Fruit fly (Drosophila melanogaster) whole organism, embryonic: Measurements from ENCODE around the gene spirit.
A peak's percentile ranks its signal among the peaks of the same experiment; 100 is the strongest.

Experiments
- Aef1 ChIP-seq: fragments of 200-800 bp; sonication (Bioruptor generic); IDR thresholded peaks from 3 replicates; pipeline ENCODE4 v1.3.6; 2022; ENCODE audit warnings: missing biosample characterization, missing genetic modification characterization
- Atf-2 ChIP-seq: fragments of 200-800 bp; sonication (Bioruptor generic); optimal IDR thresholded peaks from 2 replicates; lab custom pipeline; 2016; ENCODE audit warnings: missing biosample characterization, missing genetic modification characterization
- BtbVII ChIP-seq: fragments of 200-800 bp; sonication (Bioruptor generic); optimal IDR thresholded peaks from 3 replicates; lab custom pipeline; 2017; ENCODE audit warnings: missing biosample characterization, mild to moderate bottlenecking, missing genetic modification characterization
- Bteb2 ChIP-seq: fragments of 200-800 bp; sonication (Bioruptor generic); optimal IDR thresholded peaks from 2 replicates; lab custom pipeline; 2016; ENCODE audit warnings: missing biosample characterization, missing genetic modification characterization
- CG10654 ChIP-seq: fragments of 200-800 bp; sonication (Bioruptor generic); optimal IDR thresholded peaks from 2 replicates; lab custom pipeline; 2016; ENCODE audit warnings: missing biosample characterization, missing genetic modification characterization
- CG11085 ChIP-seq: fragments of 200-800 bp; sonication (Bioruptor generic); IDR thresholded peaks from 2 replicates; pipeline ENCODE4 v1.3.6; 2022; ENCODE audit warnings: missing biosample characterization, missing genetic modification characterization
- CG11247 ChIP-seq: fragments of 200-800 bp; sonication (Bioruptor generic); IDR thresholded peaks from 2 replicates; pipeline ENCODE4 v1.3.6; 2022; ENCODE audit warnings: missing biosample characterization, missing genetic modification characterization
- CG11560 ChIP-seq: fragments of 200-800 bp; sonication (Bioruptor generic); IDR thresholded peaks from 3 replicates; pipeline ENCODE4 v1.3.6; 2022; ENCODE audit warnings: missing biosample characterization, missing genetic modification characterization
- CG11696 ChIP-seq: fragments of 200-800 bp; sonication (Bioruptor generic); IDR thresholded peaks from 2 replicates; pipeline ENCODE4 v1.3.6; 2022; ENCODE audit warnings: missing biosample characterization, missing genetic modification characterization
- CG12104 ChIP-seq: fragments of 200-800 bp; sonication (Bioruptor generic); optimal IDR thresholded peaks from 3 replicates; lab custom pipeline; 2016; ENCODE audit warnings: missing biosample characterization, missing genetic modification characterization
- CG12659 ChIP-seq: fragments of 200-800 bp; sonication (Bioruptor generic); optimal IDR thresholded peaks from 3 replicates; lab custom pipeline; 2017; ENCODE audit warnings: mild to moderate bottlenecking, missing biosample characterization, missing genetic modification reagents, missing genetic modification characterization
- CG14667 ChIP-seq: fragments of 200-800 bp; sonication (Bioruptor generic); IDR thresholded peaks from 2 replicates; pipeline ENCODE4 v1.3.6; 2022; ENCODE audit warnings: missing biosample characterization, missing genetic modification characterization
- CG17361 ChIP-seq: fragments of 200-800 bp; sonication (Bioruptor generic); IDR thresholded peaks from 3 replicates; pipeline ENCODE4 v1.3.6; 2022; ENCODE audit warnings: missing biosample characterization, missing genetic modification characterization
- CG17385 ChIP-seq: fragments of 200-800 bp; sonication (Bioruptor generic); optimal IDR thresholded peaks from 3 replicates; lab custom pipeline; 2018; ENCODE audit warnings: missing biosample characterization, mild to moderate bottlenecking, missing genetic modification characterization
- CG2712 ChIP-seq: fragments of 200-800 bp; optimal IDR thresholded peaks from 3 replicates; lab custom pipeline; 2019; ENCODE audit warnings: missing biosample characterization, mild to moderate bottlenecking, missing genetic modification characterization, moderate library complexity
- CG30403 ChIP-seq: fragments of 200-800 bp; sonication (Bioruptor generic); optimal IDR thresholded peaks from 3 replicates; lab custom pipeline; 2016; ENCODE audit warnings: missing biosample characterization, missing genetic modification characterization
- CG3163 ChIP-seq: fragments of 200-800 bp; sonication (Bioruptor generic); optimal IDR thresholded peaks from 3 replicates; lab custom pipeline; 2016; ENCODE audit warnings: missing biosample characterization, missing genetic modification characterization
- CG3838 ChIP-seq: fragments of 200-800 bp; sonication (Bioruptor generic); optimal IDR thresholded peaks from 3 replicates; lab custom pipeline; 2016; ENCODE audit warnings: missing biosample characterization, missing genetic modification characterization
- CG7839 ChIP-seq: fragments of 200-800 bp; sonication (Bioruptor generic); optimal IDR thresholded peaks from 3 replicates; lab custom pipeline; 2018; ENCODE audit warnings: missing biosample characterization, mild to moderate bottlenecking, missing genetic modification characterization, moderate library complexity
- CG7963 ChIP-seq: fragments of 200-800 bp; sonication (Bioruptor generic); IDR thresholded peaks from 3 replicates; pipeline ENCODE4 v1.3.6; 2022; ENCODE audit warnings: missing biosample characterization, missing genetic modification characterization; ENCODE audit not compliant: partially characterized antibody
- CG9727 ChIP-seq: fragments of 200-800 bp; sonication (Bioruptor generic); optimal IDR thresholded peaks from 3 replicates; lab custom pipeline; 2017; ENCODE audit warnings: missing biosample characterization, mild to moderate bottlenecking, missing genetic modification characterization
- CoRest ChIP-seq: fragments of 200-800 bp; sonication (Bioruptor generic); optimal IDR thresholded peaks from 3 replicates; lab custom pipeline; 2018; ENCODE audit warnings: missing biosample characterization, mild to moderate bottlenecking, missing genetic modification characterization, moderate library complexity
- Dip3 ChIP-seq: fragments of 200-800 bp; sonication (Bioruptor generic); optimal IDR thresholded peaks from 3 replicates; lab custom pipeline; 2016; ENCODE audit warnings: missing biosample characterization, missing genetic modification characterization
- Ets65A ChIP-seq: fragments of 200-800 bp; sonication (Bioruptor generic); peaks from one replicate; lab custom pipeline; 2016; ENCODE audit warnings: missing biosample characterization, missing genetic modification characterization
- Hr51 ChIP-seq, 2 experiments: fragments of 200-800 bp; sonication (Bioruptor generic); optimal IDR thresholded peaks; 2 replicates in 1 of 2; 3 replicates in 1 of 2; lab custom pipeline; 2016 to 2018; ENCODE audit warnings: missing biosample characterization in 2 of 2, missing genetic modification characterization in 2 of 2, mild to moderate bottlenecking in 1 of 2, moderate library complexity in 1 of 2
- Hr78 ChIP-seq, 2 experiments: fragments of 200-800 bp in 1 of 2; fragments of >200 bp in 1 of 2; sonication (Bioruptor generic) in 1 of 2; optimal IDR thresholded peaks; 2 replicates each; lab custom pipeline; 2017 to 2019; ENCODE audit warnings: missing biosample characterization in 2 of 2, missing genetic modification characterization in 2 of 2, mild to moderate bottlenecking in 1 of 2, moderate library complexity in 1 of 2
- Mes4 ChIP-seq: fragments of 200-800 bp; sonication (Bioruptor generic); optimal IDR thresholded peaks from 2 replicates; lab custom pipeline; 2016; ENCODE audit warnings: missing biosample characterization, missing genetic modification characterization
- Nf-YA ChIP-seq: fragments of 200-800 bp; sonication (Bioruptor generic); IDR thresholded peaks from 2 replicates; pipeline ENCODE4 v1.3.6; 2022; ENCODE audit warnings: missing biosample characterization, missing genetic modification characterization
- Scr ChIP-seq: fragments of 200-800 bp; sonication (Bioruptor generic); IDR thresholded peaks from 2 replicates; pipeline ENCODE4 v1.3.6; 2022; ENCODE audit warnings: missing biosample characterization, missing genetic modification characterization; ENCODE audit not compliant: partially characterized antibody
- Sox102F ChIP-seq: fragments of 200-800 bp; sonication (Bioruptor generic); optimal IDR thresholded peaks from 2 replicates; lab custom pipeline; 2018; ENCODE audit warnings: missing biosample characterization, mild to moderate bottlenecking, missing genetic modification characterization, moderate library complexity
- Spps ChIP-seq: fragments of 200-800 bp; sonication (Bioruptor generic); optimal IDR thresholded peaks from 2 replicates; lab custom pipeline; 2018; ENCODE audit warnings: missing biosample characterization, mild to moderate bottlenecking, missing genetic modification characterization
- Sry-β ChIP-seq: fragments of 200-800 bp; sonication (Bioruptor generic); optimal IDR thresholded peaks from 2 replicates; lab custom pipeline; 2018; ENCODE audit warnings: missing biosample characterization, mild to moderate bottlenecking, missing genetic modification characterization, moderate library complexity
- TFAM ChIP-seq: fragments of 200-800 bp; sonication (Bioruptor generic); optimal IDR thresholded peaks from 2 replicates; lab custom pipeline; 2017; ENCODE audit warnings: missing biosample characterization, missing genetic modification characterization, inconsistent platforms
- YL-1 ChIP-seq: fragments of 200-800 bp; sonication (Bioruptor generic); optimal IDR thresholded peaks from 3 replicates; lab custom pipeline; 2017; ENCODE audit warnings: missing biosample characterization, mild to moderate bottlenecking, missing genetic modification characterization
- ap ChIP-seq: fragments of 200-800 bp; sonication (Bioruptor generic); IDR thresholded peaks from 2 replicates; pipeline ENCODE4 v1.3.6; 2022; ENCODE audit warnings: missing biosample characterization, missing genetic modification characterization
- bbx ChIP-seq: fragments of 200-800 bp; sonication (Bioruptor generic); IDR thresholded peaks from 2 replicates; pipeline ENCODE4 v1.3.6; 2022; ENCODE audit warnings: missing biosample characterization, missing genetic modification characterization; ENCODE audit not compliant: partially characterized antibody
- en ChIP-seq: fragments of 200-800 bp; sonication (Bioruptor generic); optimal IDR thresholded peaks from 2 replicates; lab custom pipeline; 2016; ENCODE audit warnings: missing biosample characterization, missing genetic modification characterization
- eve ChIP-seq, 2 experiments: fragments of >200 bp; optimal IDR thresholded peaks; 2 replicates each; lab custom pipeline; 2017; ENCODE audit warnings: missing biosample characterization in 2 of 2, missing genetic modification characterization in 2 of 2
- fd96Cb ChIP-seq: fragments of 200-800 bp; sonication (Bioruptor generic); optimal IDR thresholded peaks from 2 replicates; lab custom pipeline; 2018; ENCODE audit warnings: missing biosample characterization, mild to moderate bottlenecking, missing genetic modification characterization, moderate library complexity
- ind ChIP-seq: fragments of 200-800 bp; sonication (Bioruptor generic); optimal IDR thresholded peaks from 3 replicates; lab custom pipeline; 2016; ENCODE audit warnings: missing biosample characterization, missing genetic modification characterization
- kay ChIP-seq: fragments of 200-800 bp; sonication (Bioruptor generic); optimal IDR thresholded peaks from 2 replicates; lab custom pipeline; 2016; ENCODE audit warnings: missing biosample characterization, missing genetic modification characterization
- klu ChIP-seq: fragments of 200-800 bp; sonication (Bioruptor generic); IDR thresholded peaks from 2 replicates; pipeline ENCODE4 v1.3.6; 2022; ENCODE audit warnings: missing biosample characterization, missing genetic modification characterization
- lbe ChIP-seq: fragments of 200-800 bp; sonication (Bioruptor generic); optimal IDR thresholded peaks from 2 replicates; lab custom pipeline; 2016; ENCODE audit warnings: missing biosample characterization, mild to moderate bottlenecking, missing genetic modification characterization
- rib ChIP-seq: fragments of 200-800 bp; sonication (Bioruptor generic); IDR thresholded peaks from 2 replicates; pipeline ENCODE4 v1.3.6; 2022; ENCODE audit warnings: missing biosample characterization, missing genetic modification characterization
- scrt ChIP-seq: fragments of 200-800 bp; sonication (Bioruptor generic); optimal IDR thresholded peaks from 2 replicates; lab custom pipeline; 2018; ENCODE audit warnings: missing biosample characterization, mild to moderate bottlenecking, missing genetic modification characterization, moderate library complexity
- sens ChIP-seq: fragments of 200-800 bp; sonication (Bioruptor generic); peaks from one replicate; lab custom pipeline; 2016; ENCODE audit warnings: missing biosample characterization, missing genetic modification characterization
- sim ChIP-seq: fragments of 200-800 bp; sonication (Bioruptor generic); IDR thresholded peaks from 2 replicates; pipeline ENCODE4 v1.3.6; 2022; ENCODE audit warnings: missing biosample characterization, missing genetic modification characterization
- sqz ChIP-seq: fragments of 200-800 bp; sonication (Bioruptor generic); optimal IDR thresholded peaks from 3 replicates; lab custom pipeline; 2018; ENCODE audit warnings: missing biosample characterization, mild to moderate bottlenecking, missing genetic modification characterization
- stwl ChIP-seq: fragments of 200-800 bp; sonication (Bioruptor generic); optimal IDR thresholded peaks from 3 replicates; lab custom pipeline; 2018; ENCODE audit warnings: missing biosample characterization, mild to moderate bottlenecking, missing genetic modification characterization, moderate library complexity
- unc-4 ChIP-seq: fragments of 200-800 bp; sonication (Bioruptor generic); IDR thresholded peaks from 2 replicates; pipeline ENCODE4 v1.3.6; 2022; ENCODE audit warnings: missing biosample characterization, missing genetic modification characterization; ENCODE audit not compliant: partially characterized antibody
- zen2 ChIP-seq: fragments of 200-800 bp; sonication (Bioruptor generic); IDR thresholded peaks from 3 replicates; pipeline ENCODE4 v1.3.6; 2022; ENCODE audit warnings: missing biosample characterization, missing genetic modification characterization; ENCODE audit not compliant: partially characterized antibody

spirit gene

dm6 chrX:8588607-8589171 lies 15.3 kb upstream of the spirit start, which contains the start of gene CG12081 (continued):
- TF ChIP-seq scrt (GFP tag; lab: Kevin White, UChicago), result no peak
- TF ChIP-seq kay (GFP tag; lab: Kevin White, UChicago), result no peak
- TF ChIP-seq fd96Cb (tag; lab: Kevin White, UChicago), result no peak
- TF ChIP-seq TFAM (GFP tag; lab: Kevin White, UChicago), result no peak
- peak; percentile 50 for TF ChIP-seq Ets65A (GFP tag; lab: Kevin White, UChicago)
- TF ChIP-seq ind, result no peak
- TF ChIP-seq BtbVII (GFP tag; lab: Kevin White, UChicago), result no peak
- peak; percentile 87 for TF ChIP-seq Scr
- TF ChIP-seq sim, result no peak
- no peak for TF ChIP-seq Mes4 (GFP tag; lab: Kevin White, UChicago)
- no peak for TF ChIP-seq CG30403 (GFP tag; lab: Kevin White, UChicago)
- TF ChIP-seq sens (GFP tag; lab: Kevin White, UChicago), result peak; percentile 84
- TF ChIP-seq CG3163 (GFP tag; lab: Kevin White, UChicago), result no peak
- TF ChIP-seq CG17385 (GFP tag; lab: Kevin White, UChicago), result no peak
- TF ChIP-seq eve (GFP tag; optimal IDR thresholded peaks at IDR 0.05; lab: Kevin White, UChicago), result no peak
- TF ChIP-seq CoRest (tag; lab: Kevin White, UChicago), result peak; percentile 27
- TF ChIP-seq CG11247 (GFP tag; lab: Robert Waterston, UW), result no peak
- no peak for TF ChIP-seq Sox102F
- peak; percentile 34 for TF ChIP-seq YL-1
- TF ChIP-seq Spps (tag; lab: Kevin White, UChicago), result no peak
- no peak for TF ChIP-seq CG11696 (GFP tag; lab: Robert Waterston, UW)
- no peak for TF ChIP-seq rib
- TF ChIP-seq CG3838, result no peak
- no peak for TF ChIP-seq en (GFP tag; lab: Kevin White, UChicago)
- TF ChIP-seq Nf-YA (GFP tag; lab: Robert Waterston, UW), result no peak
- TF ChIP-seq CG10654, result no peak
- TF ChIP-seq zen2, result peak; percentile 84
- TF ChIP-seq bbx (GFP tag; lab: Robert Waterston, UW), result peak; percentile 91
- no peak for TF ChIP-seq ap (GFP tag; lab: Robert Waterston, UW)
- no peak for TF ChIP-seq Bteb2 (GFP tag; lab: Kevin White, UChicago)
- TF ChIP-seq CG14667 (GFP tag; lab: Robert Waterston, UW), result no peak
- peak; percentile 87 for TF ChIP-seq CG7963
- no peak for TF ChIP-seq CG11085 (GFP tag; lab: Robert Waterston, UW)
- no peak for TF ChIP-seq Hr51 (GFP tag; optimal IDR thresholded peaks at IDR 0.05; lab: Kevin White, UChicago)
- no peak for TF ChIP-seq CG7839 (tag; lab: Kevin White, UChicago)
- peak; percentile 83 for TF ChIP-seq unc-4 (GFP tag; lab: Robert Waterston, UW)
- no peak for TF ChIP-seq CG17361 (GFP tag; lab: Robert Waterston, UW)
- no peak for TF ChIP-seq lbe (GFP tag; lab: Kevin White, UChicago)
- TF ChIP-seq CG2712, result peak; percentile 31
- TF ChIP-seq CG12659 (GFP tag; lab: Kevin White, UChicago), result peak; percentile 90
- TF ChIP-seq Atf-2 (GFP tag; lab: Kevin White, UChicago), result no peak
- no peak for TF ChIP-seq CG11560
- no peak for TF ChIP-seq CG9727 (GFP tag; lab: Kevin White, UChicago)
- no peak for TF ChIP-seq klu (GFP tag; lab: Robert Waterston, UW)
- no peak for TF ChIP-seq sqz (GFP tag; lab: Kevin White, UChicago)
- peak; percentile 78 for TF ChIP-seq Sry-β (GFP tag; lab: Kevin White, UChicago)
- TF ChIP-seq Dip3, result no peak
- TF ChIP-seq stwl (tag; lab: Kevin White, UChicago), result peak; percentile 91
- no peak for TF ChIP-seq CG12104 (GFP tag; lab: Kevin White, UChicago)
- no peak for TF ChIP-seq Aef1 (GFP tag; lab: Robert Waterston, UW)
- TF ChIP-seq Hr78 (GFP tag; optimal IDR thresholded peaks at IDR 0.05; lab: Kevin White, UChicago), result no peak
